Worm (Caenorhabditis elegans) whole organism, L2 larva: ENCODE measurements around the gene tag-115.

ENCODE experiments used
- C34F6.9 ChIP-seq: fragments of 150-350 bp; optimal IDR thresholded peaks from 2 replicates; lab custom pipeline; 2014; ENCODE audit warnings: missing biosample characterization, missing genetic modification characterization
- F13H6.1 ChIP-seq: sonication (generic microtip); optimal IDR thresholded peaks from 2 replicates; lab custom pipeline; 2016; ENCODE audit warnings: missing genetic modification characterization, missing compliant biosample characterization
- R02D3.7 ChIP-seq: fragments of 150-350 bp; optimal IDR thresholded peaks from 2 replicates; lab custom pipeline; 2014; ENCODE audit warnings: missing biosample characterization, missing genetic modification characterization
- Y55F3AM.14 ChIP-seq: fragments of 200-800 bp; sonication (Bioruptor generic); optimal IDR thresholded peaks from 2 replicates; lab custom pipeline; 2018; ENCODE audit warnings: mild to moderate bottlenecking, missing genetic modification characterization, missing compliant biosample characterization
- ZK546.5 ChIP-seq: sonication (generic microtip); optimal IDR thresholded peaks from 2 replicates; lab custom pipeline; 2017; ENCODE audit warnings: missing biosample characterization, missing genetic modification characterization
- alr-1 ChIP-seq: fragments of 150-350 bp; optimal IDR thresholded peaks from 2 replicates; lab custom pipeline; 2014; ENCODE audit warnings: missing biosample characterization, missing genetic modification characterization
- aly-2 ChIP-seq: fragments of 150-350 bp; optimal IDR thresholded peaks from 2 replicates; lab custom pipeline; 2014; ENCODE audit warnings: missing biosample characterization, missing genetic modification characterization
- ama-1 ChIP-seq: fragments of 150-350 bp; optimal IDR thresholded peaks from 2 replicates; lab custom pipeline; 2018; ENCODE audit warnings: inconsistent platforms
- blmp-1 ChIP-seq: sonication (generic microtip); optimal IDR thresholded peaks from 2 replicates; lab custom pipeline; 2017; ENCODE audit warnings: missing genetic modification characterization, mild to moderate bottlenecking, missing compliant biosample characterization, antibody characterized with exemption, moderate library complexity; ENCODE audit not compliant: insufficient read depth
- ceh-16 ChIP-seq: fragments of 150-350 bp; optimal IDR thresholded peaks from 2 replicates; lab custom pipeline; 2014; ENCODE audit warnings: missing biosample characterization, missing genetic modification characterization
- ceh-82 ChIP-seq: fragments of 150-350 bp; optimal IDR thresholded peaks from 2 replicates; lab custom pipeline; 2014; ENCODE audit warnings: missing biosample characterization, missing genetic modification characterization
- crh-2 ChIP-seq: sonication (generic microtip); optimal IDR thresholded peaks from 2 replicates; lab custom pipeline; 2017; ENCODE audit warnings: missing biosample characterization, missing genetic modification characterization
- egl-27 ChIP-seq: sonication (generic microtip); optimal IDR thresholded peaks from 3 replicates; lab custom pipeline; 2017; ENCODE audit warnings: missing biosample characterization, missing genetic modification reagents, missing genetic modification characterization
- elt-1 ChIP-seq: fragments of 150-350 bp; optimal IDR thresholded peaks from 2 replicates; lab custom pipeline; 2014; ENCODE audit warnings: missing biosample characterization, missing genetic modification characterization
- elt-3 ChIP-seq: sonication (generic microtip); optimal IDR thresholded peaks from 2 replicates; lab custom pipeline; 2017; ENCODE audit warnings: missing biosample characterization, missing genetic modification characterization
- fos-1 ChIP-seq: fragments of 150-350 bp; optimal IDR thresholded peaks from 2 replicates; lab custom pipeline; 2014; ENCODE audit warnings: missing biosample characterization, missing genetic modification characterization
- gmeb-1 ChIP-seq: fragments of 150-350 bp; optimal IDR thresholded peaks from 2 replicates; lab custom pipeline; 2014; ENCODE audit warnings: missing biosample characterization, missing genetic modification characterization
- lin-11 ChIP-seq: fragments of 150-350 bp; sonication (generic microtip); optimal IDR thresholded peaks from 2 replicates; lab custom pipeline; 2014; ENCODE audit warnings: missing biosample characterization, missing genetic modification characterization, inconsistent platforms, mixed read lengths
- lin-13 ChIP-seq: fragments of 150-350 bp; optimal IDR thresholded peaks from 2 replicates; lab custom pipeline; 2014; ENCODE audit warnings: missing biosample characterization, missing genetic modification reagents, missing genetic modification characterization
- lin-39 ChIP-seq: fragments of 150-350 bp; optimal IDR thresholded peaks from 2 replicates; lab custom pipeline; 2014; ENCODE audit warnings: missing biosample characterization, missing genetic modification reagents, missing genetic modification characterization
- lsy-2 ChIP-seq, 2 experiments: fragments of 150-350 bp in 1 of 2; sonication (generic microtip) in 1 of 2; optimal IDR thresholded peaks; 2 replicates each; lab custom pipeline; 2014 to 2017; ENCODE audit warnings: missing biosample characterization in 2 of 2, missing genetic modification characterization in 2 of 2
- mab-5 ChIP-seq: fragments of 150-350 bp; optimal IDR thresholded peaks from 2 replicates; lab custom pipeline; 2014; ENCODE audit warnings: missing biosample characterization, missing genetic modification characterization
- mbf-1 ChIP-seq: sonication (generic microtip); optimal IDR thresholded peaks from 2 replicates; lab custom pipeline; 2017; ENCODE audit warnings: missing biosample characterization, missing genetic modification characterization
- mdl-1 ChIP-seq, 2 experiments: fragments of 150-350 bp in 1 of 2; sonication (generic microtip) in 1 of 2; optimal IDR thresholded peaks; 2 replicates each; lab custom pipeline; 2017; ENCODE audit warnings: missing biosample characterization in 2 of 2, missing genetic modification characterization in 2 of 2
- nhr-10 ChIP-seq: sonication (generic microtip); optimal IDR thresholded peaks from 2 replicates; lab custom pipeline; 2017; ENCODE audit warnings: missing biosample characterization, missing genetic modification characterization
- nhr-11 ChIP-seq: fragments of 150-350 bp; optimal IDR thresholded peaks from 2 replicates; lab custom pipeline; 2014; ENCODE audit warnings: missing biosample characterization, missing genetic modification characterization
- nhr-12 ChIP-seq: fragments of 150-350 bp; optimal IDR thresholded peaks from 2 replicates; lab custom pipeline; 2014; ENCODE audit warnings: missing biosample characterization, missing genetic modification characterization
- nhr-129 ChIP-seq: fragments of 150-350 bp; optimal IDR thresholded peaks from 2 replicates; lab custom pipeline; 2014; ENCODE audit warnings: missing biosample characterization, missing genetic modification characterization
- nhr-21 ChIP-seq: fragments of 150-350 bp; optimal IDR thresholded peaks from 2 replicates; lab custom pipeline; 2014; ENCODE audit warnings: missing biosample characterization, missing genetic modification characterization
- nhr-23 ChIP-seq: fragments of 150-350 bp; optimal IDR thresholded peaks from 2 replicates; lab custom pipeline; 2014; ENCODE audit warnings: missing biosample characterization, missing genetic modification reagents, missing genetic modification characterization
- nhr-237 ChIP-seq: fragments of 150-350 bp; optimal IDR thresholded peaks from 2 replicates; lab custom pipeline; 2014; ENCODE audit warnings: missing biosample characterization, missing genetic modification characterization
- nhr-77 ChIP-seq: fragments of 150-350 bp; optimal IDR thresholded peaks from 2 replicates; lab custom pipeline; 2014; ENCODE audit warnings: missing biosample characterization, missing genetic modification characterization
- peb-1 ChIP-seq: fragments of 150-350 bp; optimal IDR thresholded peaks from 2 replicates; lab custom pipeline; 2014; ENCODE audit warnings: missing biosample characterization, missing genetic modification characterization
- sem-4 ChIP-seq: fragments of 150-350 bp; optimal IDR thresholded peaks from 2 replicates; lab custom pipeline; 2014; ENCODE audit warnings: missing biosample characterization, missing genetic modification reagents, missing genetic modification characterization
- skn-1 ChIP-seq: sonication (generic microtip); optimal IDR thresholded peaks from 2 replicates; lab custom pipeline; 2017; ENCODE audit warnings: missing biosample characterization, missing genetic modification characterization
- sma-3 ChIP-seq: sonication (generic microtip); optimal IDR thresholded peaks from 2 replicates; lab custom pipeline; 2016; ENCODE audit warnings: missing genetic modification reagents, missing genetic modification characterization, missing compliant biosample characterization
- sma-9 ChIP-seq, 2 experiments: fragments of 150-350 bp in 1 of 2; sonication (generic microtip) in 1 of 2; optimal IDR thresholded peaks; 2 replicates each; lab custom pipeline; 2014 to 2016; ENCODE audit warnings: missing genetic modification characterization in 2 of 2, mild to moderate bottlenecking in 1 of 2, missing biosample characterization in 1 of 2, missing compliant biosample characterization in 1 of 2, missing genetic modification reagents in 1 of 2, moderate library complexity in 1 of 2
- snpc-4 ChIP-seq: fragments of 150-350 bp; optimal IDR thresholded peaks from 2 replicates; lab custom pipeline; 2014; ENCODE audit warnings: missing biosample characterization, missing genetic modification characterization
- unc-39 ChIP-seq: fragments of 150-350 bp; optimal IDR thresholded peaks from 2 replicates; lab custom pipeline; 2014; ENCODE audit warnings: missing biosample characterization, missing genetic modification characterization
- unc-62 ChIP-seq: fragments of 150-350 bp; optimal IDR thresholded peaks from 2 replicates; lab custom pipeline; 2014; ENCODE audit warnings: missing biosample characterization, missing genetic modification reagents, missing genetic modification characterization
- zag-1 ChIP-seq: fragments of 150-350 bp; optimal IDR thresholded peaks from 2 replicates; lab custom pipeline; 2014; ENCODE audit warnings: missing biosample characterization, missing genetic modification characterization
- ztf-4 ChIP-seq: fragments of 150-350 bp; optimal IDR thresholded peaks from 2 replicates; lab custom pipeline; 2014; ENCODE audit warnings: missing biosample characterization, missing genetic modification characterization

tag-115 gene

ce11 chrIV:13261778-13262177, 22.6 kb upstream of the tag-115 start:
- TF ChIP-seq ama-1 (lab: Kevin White, UChicago) (no peak), alr-1 (tag; lab: Kevin White, UChicago) (no peak), nhr-10 (tag; lab: Kevin White, UChicago) (no peak), nhr-237 (no peak), R02D3.7 (tag; lab: Kevin White, UChicago) (no peak), lsy-2 (tag; optimal IDR thresholded peaks at IDR 0.05; lab: Kevin White, UChicago) (no peak), skn-1 (tag; lab: Kevin White, UChicago) (no peak), nhr-12 (no peak), gmeb-1 (tag; lab: Kevin White, UChicago) (no peak), C34F6.9 (tag; lab: Kevin White, UChicago) (no peak), nhr-21 (tag; lab: Kevin White, UChicago) (no peak), nhr-77 (tag; lab: Kevin White, UChicago) (no peak)

ce11 chrIV:13258872-13259271, 19.7 kb upstream of the tag-115 start, which contains the start of gene JC8.16:
Gene JC8.16 (plus strand): TSS chrIV:13259172.
- TF ChIP-seq sem-4 (tag; lab: Kevin White, UChicago) (no peak), blmp-1 (tag; lab: Kevin White, UChicago) (no peak), ceh-16 (tag; lab: Kevin White, UChicago) (no peak), nhr-11 (tag; lab: Kevin White, UChicago) (no peak), peb-1 (tag; lab: Kevin White, UChicago) (no peak), F13H6.1 (no peak), R02D3.7 (tag; lab: Kevin White, UChicago) (no peak), lin-13 (GFP tag; lab: Kevin White, UChicago) (no peak), lsy-2 (tag; optimal IDR thresholded peaks at IDR 0.05; lab: Kevin White, UChicago) (no peak), elt-1 (tag; lab: Kevin White, UChicago) (no peak), mdl-1 (tag; optimal IDR thresholded peaks at IDR 0.05; lab: Kevin White, UChicago) (no peak), snpc-4 (tag; lab: Kevin White, UChicago) (no peak), nhr-12 (no peak), Y55F3AM.14 (GFP tag; lab: Kevin White, UChicago) (no peak), mbf-1 (no peak), zag-1 (tag; lab: Kevin White, UChicago) (no peak), aly-2 (tag; lab: Kevin White, UChicago) (no peak), ZK546.5 (tag; lab: Kevin White, UChicago) (no peak), lin-39 (no peak)
- TF ChIP-seq, all 48 proteins: peak for 0

DNA sequence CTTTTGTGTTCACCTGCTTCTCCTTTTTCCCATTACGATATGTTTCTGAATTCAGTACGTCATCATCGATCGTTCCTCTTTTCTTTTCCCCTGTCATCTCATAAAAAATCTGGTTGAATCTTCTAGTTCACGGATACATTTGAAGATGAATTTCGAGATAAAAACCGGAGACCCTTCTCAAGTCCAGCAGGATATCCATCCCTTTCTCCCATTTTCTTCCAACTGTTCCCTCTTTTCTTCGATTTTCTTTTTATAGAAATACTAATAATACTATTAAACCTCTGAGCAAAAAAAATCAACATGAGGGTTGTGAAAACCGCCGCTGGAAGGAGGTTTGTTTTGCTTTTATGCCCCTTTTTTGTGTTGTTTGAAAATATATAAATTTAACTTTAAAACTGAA, 16.7 kb upstream of the tag-115 start, which contains the start of gene bus-12:
bus-12 (plus strand) TSS at position 301 of the 400 bp plus-strand sequence.
- no peak for TF ChIP-seq lin-11 (tag; lab: Kevin White, UChicago)
- no peak for TF ChIP-seq lin-39
- TF ChIP-seq crh-2 (tag; lab: Kevin White, UChicago): no peak
- TF ChIP-seq skn-1 (tag; lab: Kevin White, UChicago): no peak
- no peak for TF ChIP-seq mab-5 (tag; lab: Kevin White, UChicago)
- TF ChIP-seq nhr-10 (tag; lab: Kevin White, UChicago): no peak
- TF ChIP-seq nhr-237: no peak
- no peak for TF ChIP-seq F13H6.1
- no peak for TF ChIP-seq mdl-1 (tag; optimal IDR thresholded peaks at IDR 0.05; lab: Kevin White, UChicago)
- no peak for TF ChIP-seq elt-3 (tag; lab: Kevin White, UChicago)
- no peak for TF ChIP-seq ceh-82 (tag; lab: Kevin White, UChicago)
- no peak for TF ChIP-seq nhr-12
- TF ChIP-seq lsy-2 (tag; optimal IDR thresholded peaks at IDR 0.05; lab: Kevin White, UChicago): no peak
- no peak for TF ChIP-seq nhr-129 (tag; lab: Kevin White, UChicago)
- no peak for TF ChIP-seq peb-1 (tag; lab: Kevin White, UChicago)
- TF ChIP-seq unc-39 (tag; lab: Kevin White, UChicago): no peak
- no peak for TF ChIP-seq blmp-1 (tag; lab: Kevin White, UChicago)

ce11 chrIV:13253841-13254240, 14.6 kb upstream of the tag-115 start, which contains the start of gene ttr-45:
Gene ttr-45 (plus strand): TSS chrIV:13254225.
- TF ChIP-seq ztf-4 (tag; lab: Kevin White, UChicago) (no peak), fos-1 (tag; lab: Kevin White, UChicago) (peak; percentile 94), sma-9 (GFP tag; optimal IDR thresholded peaks at IDR 0.05; lab: Kevin White, UChicago) (peak; percentile 85), sma-9 (tag; optimal IDR thresholded peaks at IDR 0.05; lab: Kevin White, UChicago) (no peak), crh-2 (tag; lab: Kevin White, UChicago) (peak; percentile 42), lsy-2 (tag; optimal IDR thresholded peaks at IDR 0.05; lab: Kevin White, UChicago) (peak in 1 of 2 experiments; percentile 35), nhr-10 (tag; lab: Kevin White, UChicago) (no peak), nhr-11 (tag; lab: Kevin White, UChicago) (no peak), nhr-129 (tag; lab: Kevin White, UChicago) (peak; percentile 86), ceh-82 (tag; lab: Kevin White, UChicago) (no peak), gmeb-1 (tag; lab: Kevin White, UChicago) (peak; percentile 33), nhr-77 (tag; lab: Kevin White, UChicago) (no peak), sma-3 (GFP tag; lab: Kevin White, UChicago) (peak; percentile 5), nhr-23 (tag; lab: Kevin White, UChicago) (no peak), egl-27 (tag; lab: Kevin White, UChicago) (peak; percentile 24), C34F6.9 (tag; lab: Kevin White, UChicago) (peak; percentile 36), F13H6.1 (peak; percentile 76), ceh-16 (tag; lab: Kevin White, UChicago) (no peak), alr-1 (tag; lab: Kevin White, UChicago) (no peak), ZK546.5 (tag; lab: Kevin White, UChicago) (no peak), skn-1 (tag; lab: Kevin White, UChicago) (no peak), unc-62 (GFP tag; lab: Kevin White, UChicago) (no peak)
